Fruit fly (Drosophila melanogaster) whole organism, embryonic: ENCODE measurements around the gene ATPsynD.
A peak's percentile ranks its signal among the peaks of the same experiment; 100 is the strongest.

Experiments
- Ada2b ChIP-seq: fragments of 200-800 bp; sonication (Bioruptor generic); IDR thresholded peaks from 2 replicates; pipeline ENCODE4 v1.3.6; 2022; ENCODE audit warnings: missing biosample characterization, missing genetic modification characterization
- CG11560 ChIP-seq: fragments of 200-800 bp; sonication (Bioruptor generic); IDR thresholded peaks from 3 replicates; pipeline ENCODE4 v1.3.6; 2022; ENCODE audit warnings: missing biosample characterization, missing genetic modification characterization
- CG12155 ChIP-seq: fragments of 200-800 bp; sonication (Bioruptor generic); optimal IDR thresholded peaks from 3 replicates; lab custom pipeline; 2016; ENCODE audit warnings: missing biosample characterization, missing genetic modification characterization
- CG13624 ChIP-seq: fragments of 200-800 bp; sonication (Bioruptor generic); optimal IDR thresholded peaks from 2 replicates; lab custom pipeline; 2016; ENCODE audit warnings: missing biosample characterization, missing genetic modification characterization
- CG1529 ChIP-seq: fragments of 200-800 bp; sonication (Bioruptor generic); optimal IDR thresholded peaks from 3 replicates; lab custom pipeline; 2018; ENCODE audit warnings: missing biosample characterization, missing genetic modification characterization
- CG1603 ChIP-seq: fragments of 200-800 bp; sonication (Bioruptor generic); optimal IDR thresholded peaks from 2 replicates; lab custom pipeline; 2019; ENCODE audit warnings: missing biosample characterization, mild to moderate bottlenecking, missing genetic modification characterization, moderate library complexity
- CG17186 ChIP-seq: fragments of 200-800 bp; sonication (Bioruptor generic); optimal IDR thresholded peaks from 3 replicates; lab custom pipeline; 2017; ENCODE audit warnings: missing biosample characterization, missing genetic modification reagents, missing genetic modification characterization
- CG17361 ChIP-seq: fragments of 200-800 bp; sonication (Bioruptor generic); IDR thresholded peaks from 3 replicates; pipeline ENCODE4 v1.3.6; 2022; ENCODE audit warnings: missing biosample characterization, missing genetic modification characterization
- CG17612 ChIP-seq: fragments of 200-800 bp; sonication (Bioruptor generic); IDR thresholded peaks from 2 replicates; pipeline ENCODE4 v1.3.6; 2022; ENCODE audit warnings: missing biosample characterization, missing genetic modification characterization
- CG18262 ChIP-seq: fragments of 200-800 bp; optimal IDR thresholded peaks from 3 replicates; lab custom pipeline; 2019; ENCODE audit warnings: missing biosample characterization, mild to moderate bottlenecking, missing genetic modification characterization, moderate library complexity
- CG1832 ChIP-seq: fragments of 200-800 bp; sonication (Bioruptor generic); optimal IDR thresholded peaks from 2 replicates; lab custom pipeline; 2017; ENCODE audit warnings: missing biosample characterization, mild to moderate bottlenecking, missing genetic modification characterization, inconsistent platforms
- CG2678 ChIP-seq: fragments of 200-800 bp; sonication (Bioruptor generic); optimal IDR thresholded peaks from 3 replicates; lab custom pipeline; 2019; ENCODE audit warnings: missing biosample characterization, mild to moderate bottlenecking, missing genetic modification characterization, moderate library complexity
- CG31224 ChIP-seq: fragments of 200-800 bp; sonication (Bioruptor generic); IDR thresholded peaks from 2 replicates; pipeline ENCODE4 v1.3.6; 2022; ENCODE audit warnings: missing biosample characterization, missing genetic modification characterization
- CG32532 ChIP-seq: fragments of 200-800 bp; sonication (Bioruptor generic); IDR thresholded peaks from 2 replicates; pipeline ENCODE4 v1.3.6; 2022; ENCODE audit warnings: missing biosample characterization, missing genetic modification characterization
- CG4730 ChIP-seq: fragments of 200-800 bp; sonication (Bioruptor generic); IDR thresholded peaks from 2 replicates; pipeline ENCODE4 v1.3.6; 2022; ENCODE audit warnings: missing biosample characterization, missing genetic modification characterization
- CG5953 ChIP-seq: fragments of 200-800 bp; sonication (Bioruptor generic); IDR thresholded peaks from 2 replicates; pipeline ENCODE4 v1.3.6; 2022; ENCODE audit warnings: missing biosample characterization, missing genetic modification characterization
- CG6791 ChIP-seq: fragments of 200-800 bp; sonication (Bioruptor generic); IDR thresholded peaks from 3 replicates; pipeline ENCODE4 v1.3.6; 2022; ENCODE audit warnings: missing biosample characterization, missing genetic modification characterization; ENCODE audit not compliant: partially characterized antibody
- CG7556 ChIP-seq: fragments of 200-800 bp; sonication (Bioruptor generic); optimal IDR thresholded peaks from 2 replicates; lab custom pipeline; 2017; ENCODE audit warnings: missing biosample characterization, mild to moderate bottlenecking, missing genetic modification characterization
- CkIIα-i1 ChIP-seq: fragments of 200-800 bp; sonication (Bioruptor generic); IDR thresholded peaks from 2 replicates; pipeline ENCODE4 v1.3.6; 2022; ENCODE audit warnings: missing biosample characterization, missing genetic modification characterization
- Doc2 ChIP-seq: fragments of 200-800 bp; sonication (Bioruptor generic); IDR thresholded peaks from 2 replicates; pipeline ENCODE4 v1.3.6; 2022; ENCODE audit warnings: missing biosample characterization, missing genetic modification characterization
- E2f1 ChIP-seq: fragments of 200-800 bp; sonication (Bioruptor generic); IDR thresholded peaks from 2 replicates; pipeline ENCODE4 v1.3.6; 2022; ENCODE audit warnings: missing biosample characterization, missing genetic modification characterization
- Hr51 ChIP-seq, 2 experiments: fragments of 200-800 bp; sonication (Bioruptor generic); optimal IDR thresholded peaks; 2 replicates in 1 of 2; 3 replicates in 1 of 2; lab custom pipeline; 2016 to 2018; ENCODE audit warnings: missing biosample characterization in 2 of 2, missing genetic modification characterization in 2 of 2, mild to moderate bottlenecking in 1 of 2, moderate library complexity in 1 of 2
- Hsf ChIP-seq: fragments of 200-800 bp; sonication (Bioruptor generic); optimal IDR thresholded peaks from 3 replicates; lab custom pipeline; 2016; ENCODE audit warnings: missing biosample characterization, missing genetic modification characterization
- Jarid2 ChIP-seq: fragments of 200-800 bp; sonication (Bioruptor generic); optimal IDR thresholded peaks from 3 replicates; lab custom pipeline; 2017; ENCODE audit warnings: mild to moderate bottlenecking, missing biosample characterization, missing genetic modification reagents, missing genetic modification characterization
- Med ChIP-seq: fragments of 200-800 bp; sonication (Bioruptor generic); peaks from one replicate; lab custom pipeline; 2016; ENCODE audit warnings: missing biosample characterization, missing genetic modification characterization, mild to moderate bottlenecking, inconsistent platforms, moderate library complexity
- Mes4 ChIP-seq: fragments of 200-800 bp; sonication (Bioruptor generic); optimal IDR thresholded peaks from 2 replicates; lab custom pipeline; 2016; ENCODE audit warnings: missing biosample characterization, missing genetic modification characterization
- Mrtf ChIP-seq: fragments of 200-800 bp; sonication (Bioruptor generic); IDR thresholded peaks from 3 replicates; pipeline ENCODE4 v1.3.6; 2022; ENCODE audit warnings: missing biosample characterization, missing genetic modification characterization
- Myb ChIP-seq: fragments of 200-800 bp; sonication (Bioruptor generic); optimal IDR thresholded peaks from 2 replicates; lab custom pipeline; 2016; ENCODE audit warnings: missing biosample characterization, missing genetic modification characterization
- Nf-YC ChIP-seq: fragments of 200-800 bp; optimal IDR thresholded peaks from 3 replicates; lab custom pipeline; 2019; ENCODE audit warnings: missing biosample characterization, mild to moderate bottlenecking, missing genetic modification characterization, moderate library complexity
- PHDP ChIP-seq: fragments of 200-800 bp; sonication (Bioruptor generic); optimal IDR thresholded peaks from 3 replicates; lab custom pipeline; 2018; ENCODE audit warnings: missing biosample characterization, mild to moderate bottlenecking, missing genetic modification characterization, moderate library complexity
- Sox100B ChIP-seq: fragments of 200-800 bp; sonication (Bioruptor generic); optimal IDR thresholded peaks from 3 replicates; lab custom pipeline; 2018; ENCODE audit warnings: missing biosample characterization, mild to moderate bottlenecking, missing genetic modification characterization
- Trl ChIP-seq, 3 experiments: fragments of >200 bp in 2 of 3; fragments of 200-800 bp in 1 of 3; sonication (Bioruptor generic) in 1 of 3; optimal IDR thresholded peaks; 2 replicates in 1 of 3; 3 replicates in 2 of 3; lab custom pipeline; 2016 to 2017; ENCODE audit warnings: missing biosample characterization in 1 of 3, missing genetic modification characterization in 1 of 3
- Xrp1 ChIP-seq: fragments of 200-800 bp; sonication (Bioruptor generic); IDR thresholded peaks from 2 replicates; pipeline ENCODE4 v1.3.6; 2022; ENCODE audit warnings: missing biosample characterization, missing genetic modification characterization
- bsh ChIP-seq, 2 experiments: fragments of 200-800 bp; sonication (Bioruptor generic); optimal IDR thresholded peaks; 2 replicates each; lab custom pipeline; 2017 to 2018; ENCODE audit warnings: mild to moderate bottlenecking in 2 of 2, missing biosample characterization in 2 of 2, missing genetic modification characterization in 2 of 2, moderate library complexity in 1 of 2
- ci ChIP-seq: fragments of 200-800 bp; sonication (Bioruptor generic); IDR thresholded peaks from 3 replicates; pipeline ENCODE4 v1.3.6; 2022; ENCODE audit warnings: missing biosample characterization, missing genetic modification characterization
- crc ChIP-seq: fragments of 200-800 bp; sonication (Bioruptor generic); optimal IDR thresholded peaks from 2 replicates; lab custom pipeline; 2016; ENCODE audit warnings: missing biosample characterization, missing genetic modification characterization
- dmrt99B ChIP-seq: fragments of 200-800 bp; sonication (Bioruptor generic); optimal IDR thresholded peaks from 2 replicates; lab custom pipeline; 2018; ENCODE audit warnings: missing biosample characterization, mild to moderate bottlenecking, missing genetic modification characterization, moderate library complexity
- gce ChIP-seq: fragments of 200-800 bp; sonication (Bioruptor generic); IDR thresholded peaks from 3 replicates; pipeline ENCODE4 v1.3.6; 2022; ENCODE audit warnings: missing biosample characterization, missing genetic modification characterization
- gem ChIP-seq: fragments of 200-800 bp; sonication (Bioruptor generic); optimal IDR thresholded peaks from 2 replicates; lab custom pipeline; 2019; ENCODE audit warnings: missing biosample characterization, mild to moderate bottlenecking, missing genetic modification characterization, moderate library complexity
- kni ChIP-seq: fragments of 200-800 bp; sonication (Bioruptor generic); optimal IDR thresholded peaks from 3 replicates; lab custom pipeline; 2017; ENCODE audit warnings: mild to moderate bottlenecking, missing biosample characterization, missing genetic modification reagents, missing genetic modification characterization
- lov ChIP-seq, 2 experiments: fragments of 200-800 bp in 1 of 2; fragments of >200 bp in 1 of 2; sonication (Bioruptor generic) in 1 of 2; IDR thresholded peaks in 1 of 2; optimal IDR thresholded peaks in 1 of 2; 2 replicates in 1 of 2; 3 replicates in 1 of 2; pipeline versions ENCODE4 v1.3.6 to Lab custom; 2017 to 2022; ENCODE audit warnings: missing biosample characterization in 1 of 2, missing genetic modification characterization in 1 of 2
- pb ChIP-seq: fragments of 200-800 bp; sonication (Bioruptor generic); optimal IDR thresholded peaks from 3 replicates; lab custom pipeline; 2016; ENCODE audit warnings: missing biosample characterization, missing genetic modification characterization
- prd ChIP-seq, 3 experiments: fragments of >200 bp in 2 of 3; fragments of 200-800 bp in 1 of 3; sonication (Bioruptor generic) in 1 of 3; optimal IDR thresholded peaks in 2 of 3; IDR thresholded peaks in 1 of 3; 2 replicates in 2 of 3; 3 replicates in 1 of 3; pipeline versions ENCODE4 v1.3.6 to Lab custom; 2017 to 2022; ENCODE audit warnings: missing biosample characterization in 1 of 3, missing genetic modification characterization in 1 of 3
- row ChIP-seq: fragments of 200-800 bp; sonication (Bioruptor generic); IDR thresholded peaks from 3 replicates; pipeline ENCODE4 v1.3.6; 2022; ENCODE audit warnings: missing biosample characterization, missing genetic modification characterization
- ssp ChIP-seq: fragments of 200-800 bp; sonication (Bioruptor generic); IDR thresholded peaks from 2 replicates; pipeline ENCODE4 v1.3.6; 2022; ENCODE audit warnings: missing biosample characterization, missing genetic modification characterization
- tgo ChIP-seq: fragments of 200-800 bp; sonication (Bioruptor generic); IDR thresholded peaks from 3 replicates; pipeline ENCODE4 v1.3.6; 2022; ENCODE audit warnings: missing biosample characterization, missing genetic modification characterization
- tna ChIP-seq: fragments of 200-800 bp; sonication (Bioruptor generic); IDR thresholded peaks from 2 replicates; pipeline ENCODE4 v1.3.6; 2022; ENCODE audit warnings: missing biosample characterization, missing genetic modification characterization; ENCODE audit not compliant: partially characterized antibody
- zen ChIP-seq: fragments of 200-800 bp; sonication (Bioruptor generic); optimal IDR thresholded peaks from 3 replicates; lab custom pipeline; 2018; ENCODE audit warnings: missing biosample characterization, mild to moderate bottlenecking, missing genetic modification characterization, moderate library complexity
- zf30C ChIP-seq: fragments of 200-800 bp; sonication (Bioruptor generic); optimal IDR thresholded peaks from 3 replicates; lab custom pipeline; 2018; ENCODE audit warnings: missing biosample characterization, mild to moderate bottlenecking, missing genetic modification characterization

ATPsynD gene

DNA sequence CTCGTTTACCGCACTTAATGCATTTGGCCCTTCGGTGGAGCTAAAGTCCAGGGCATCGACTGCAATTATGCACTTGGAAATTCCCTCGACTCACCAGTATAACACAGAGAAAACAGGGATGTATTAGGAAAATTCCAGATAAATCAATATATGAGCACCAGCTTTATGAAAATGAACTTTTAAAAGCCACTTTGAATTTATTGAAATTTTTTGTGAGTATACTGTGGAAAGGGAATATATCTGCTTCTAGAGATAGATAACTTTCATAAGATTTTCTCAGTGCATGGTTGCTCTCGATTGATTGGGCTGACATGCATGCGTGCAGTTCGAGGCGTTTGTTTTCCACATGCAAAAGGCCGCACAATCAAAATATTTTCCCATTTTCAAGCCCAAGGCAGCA is 11.0 kb downstream of the ATPsynD start (continued):
- no peak for TF ChIP-seq CG7556
- no peak for TF ChIP-seq CG13624 (GFP tag; lab: Kevin White, UChicago)
- TF ChIP-seq tna (GFP tag; lab: Robert Waterston, UW), result no peak
- TF ChIP-seq Sox100B (GFP tag; lab: Kevin White, UChicago), result no peak
- no peak for TF ChIP-seq CG17612 (GFP tag; lab: Robert Waterston, UW)
- no peak for TF ChIP-seq Ada2b (GFP tag; lab: Robert Waterston, UW)
- peak; percentile 63; the same call in 1 of the 2 replicates for TF ChIP-seq Xrp1
- no peak for TF ChIP-seq CkIIα-i1 (GFP tag; lab: Robert Waterston, UW)
- peak; percentile 72 for TF ChIP-seq gem
- TF ChIP-seq CG2678 (tag; lab: Kevin White, UChicago), result peak; percentile 14
- peak; percentile 21 for TF ChIP-seq zf30C (GFP tag; lab: Kevin White, UChicago)
- TF ChIP-seq CG4730, result no peak
- peak; percentile 34 for TF ChIP-seq PHDP (tag; lab: Kevin White, UChicago)
- no peak for TF ChIP-seq pb (GFP tag; lab: Kevin White, UChicago)
- TF ChIP-seq row (GFP tag; lab: Robert Waterston, UW), result peak; percentile 41; the same call in 2 of the 3 replicates
- TF ChIP-seq CG1832, result no peak
- no peak for TF ChIP-seq Jarid2 (GFP tag; lab: Kevin White, UChicago)
- TF ChIP-seq Med, result peak; percentile 10
- peak; percentile 30 for TF ChIP-seq Mes4 (GFP tag; lab: Kevin White, UChicago)
- no peak for TF ChIP-seq CG32532 (GFP tag; lab: Robert Waterston, UW)
- no peak for TF ChIP-seq prd (optimal IDR thresholded peaks at IDR 0.05; lab: Kevin White, UChicago)
- TF ChIP-seq prd (GFP tag; IDR thresholded peaks at IDR 0.05; lab: Robert Waterston, UW), result peak; percentile 63; the same call in 2 of the 3 replicates
- no peak for TF ChIP-seq CG11560 (tag; lab: Robert Waterston, UW)
- TF ChIP-seq ssp (GFP tag; lab: Robert Waterston, UW), result 0 out of 2 replicates have a peak, but pooled peaks have one; percentile 6
- TF ChIP-seq zen (tag; lab: Kevin White, UChicago), result no peak
- TF ChIP-seq CG17361, result peak; percentile 46; the same call in 1 of the 3 replicates
- peak; percentile 62 to 76 for TF ChIP-seq bsh (GFP tag; optimal IDR thresholded peaks at IDR 0.05; lab: Kevin White, UChicago)
- no peak for TF ChIP-seq CG1529 (GFP tag; lab: Kevin White, UChicago)
- TF ChIP-seq CG6791 (GFP tag; lab: Robert Waterston, UW), result no peak
- no peak for TF ChIP-seq Trl (optimal IDR thresholded peaks at IDR 0.05; lab: Kevin White, UChicago)
- no peak for TF ChIP-seq Trl (GFP tag; optimal IDR thresholded peaks at IDR 0.05; lab: Kevin White, UChicago)
- TF ChIP-seq gce (GFP tag; lab: Robert Waterston, UW), result no peak
- no peak for TF ChIP-seq Myb (GFP tag; lab: Kevin White, UChicago)
- no peak for TF ChIP-seq tgo (GFP tag; lab: Robert Waterston, UW)
- TF ChIP-seq E2f1 (GFP tag; lab: Robert Waterston, UW), result peak; percentile 16; the same call in 1 of the 2 replicates
- no peak for TF ChIP-seq Nf-YC (tag; lab: Kevin White, UChicago)
- TF ChIP-seq Mrtf (GFP tag; lab: Robert Waterston, UW), result no peak
- peak; percentile 76 for TF ChIP-seq dmrt99B (tag; lab: Kevin White, UChicago)
- TF ChIP-seq CG31224, result no peak
- peak; percentile 65 for TF ChIP-seq CG18262 (tag; lab: Kevin White, UChicago)
- no peak for TF ChIP-seq CG12155 (GFP tag; lab: Kevin White, UChicago)
- TF ChIP-seq lov (optimal IDR thresholded peaks at IDR 0.05; lab: Kevin White, UChicago), result no peak
- TF ChIP-seq lov (GFP tag; IDR thresholded peaks at IDR 0.05; lab: Robert Waterston, UW), result 0 out of 3 replicates have a peak, but pooled peaks have one; percentile 69
- TF ChIP-seq ci, result peak; percentile 57; the same call in 1 of the 3 replicates
- TF ChIP-seq Hsf (GFP tag; lab: Kevin White, UChicago), result peak; percentile 24
- TF ChIP-seq CG17186 (GFP tag; lab: Kevin White, UChicago), result no peak
- no peak for TF ChIP-seq Doc2 (GFP tag; lab: Robert Waterston, UW)
- TF ChIP-seq Hr51 (GFP tag; optimal IDR thresholded peaks at IDR 0.05; lab: Kevin White, UChicago), result peak in 1 of 2 experiments; percentile 63
- TF ChIP-seq crc (GFP tag; lab: Kevin White, UChicago), result no peak
- peak; percentile 53 for TF ChIP-seq CG1603 (tag; lab: Kevin White, UChicago)
- TF ChIP-seq kni, result no peak
- peak; percentile 57 for TF ChIP-seq CG5953 (GFP tag; lab: Robert Waterston, UW)
